Worm (Caenorhabditis elegans) whole organism, late embryonic: Measurements from ENCODE around the gene col-153.

Experiments used
- K02D7.2 ChIP-seq: sonication (generic microtip); optimal IDR thresholded peaks from 2 replicates; lab custom pipeline; 2017; ENCODE audit warnings: mild to moderate bottlenecking, missing genetic modification characterization, missing compliant biosample characterization
- ceh-22 ChIP-seq: sonication (generic microtip); optimal IDR thresholded peaks from 2 replicates; lab custom pipeline; 2017; ENCODE audit warnings: missing biosample characterization, missing genetic modification characterization
- rnt-1 ChIP-seq: sonication (generic microtip); optimal IDR thresholded peaks from 2 replicates; lab custom pipeline; 2016; ENCODE audit warnings: missing genetic modification characterization, missing compliant biosample characterization

DNA sequence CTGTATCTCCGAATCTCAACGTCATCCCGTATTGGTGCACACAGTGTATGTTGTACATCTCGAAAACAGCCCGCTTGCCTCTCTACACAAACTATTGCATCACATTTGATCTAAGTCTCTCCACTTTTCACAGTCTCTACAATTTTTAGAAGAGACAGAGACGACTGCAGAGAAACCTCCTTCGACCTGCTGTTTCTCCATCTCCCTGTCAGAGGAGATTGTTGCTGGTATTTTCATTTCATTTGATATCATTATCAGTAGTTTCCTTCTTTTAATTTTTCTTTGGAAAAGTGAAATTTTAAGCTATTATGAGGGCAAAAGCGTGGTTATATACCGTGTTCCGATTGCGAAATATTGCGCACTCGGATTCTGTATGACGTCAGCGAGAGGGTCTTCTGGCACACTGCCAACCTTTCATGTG lies 9.0 kb upstream of the col-153 start:
- no peak for TF ChIP-seq rnt-1
- TF ChIP-seq K02D7.2, result no peak
- TF ChIP-seq ceh-22 (tag; lab: Kevin White, UChicago), result no peak
